Worm (Caenorhabditis elegans): ENCODE results near the gene malt-1.
A peak's percentile ranks its signal among the peaks of the same experiment; 100 is the strongest.

Gene malt-1

ce11 chrII:6937057-6937456 lies 14.0 kb downstream of the malt-1 start:
- no peak for TF ChIP-seq sem-4 (tag; optimal IDR thresholded peaks at IDR 0.05)
- peak; percentile 27 for TF ChIP-seq sma-9 (GFP tag; optimal IDR thresholded peaks at IDR 0.05)
- TF ChIP-seq sma-9 (tag; optimal IDR thresholded peaks at IDR 0.05), result no peak
- no peak for TF ChIP-seq gmeb-1 (tag; optimal IDR thresholded peaks at IDR 0.05)
- TF ChIP-seq blmp-1 (tag; optimal IDR thresholded peaks at IDR 0.05; ENCODE audit: insufficient read depth), result no peak

- no peak for TF ChIP-seq gmeb-1 (tag; optimal IDR thresholded peaks at IDR 0.05)
- no peak for TF ChIP-seq elt-3 (tag; optimal IDR thresholded peaks at IDR 0.05)
- TF ChIP-seq nhr-237 (tag; optimal IDR thresholded peaks at IDR 0.05), result no peak
- TF ChIP-seq unc-55 (GFP tag; optimal IDR thresholded peaks at IDR 0.05), result no peak
- no peak for TF ChIP-seq R02D3.7 (tag; optimal IDR thresholded peaks at IDR 0.05)
Measured at ce11 chrII:6936528-6936927, 14.6 kb downstream of the malt-1 start.

- TF ChIP-seq crh-2 (tag; optimal IDR thresholded peaks at IDR 0.05), result no peak
- no peak for TF ChIP-seq R02D3.7 (tag; optimal IDR thresholded peaks at IDR 0.05)
- TF ChIP-seq lsy-2 (tag; optimal IDR thresholded peaks at IDR 0.05), result no peak
- no peak for TF ChIP-seq zag-1 (tag; optimal IDR thresholded peaks at IDR 0.05)
- TF ChIP-seq mab-5 (tag; optimal IDR thresholded peaks at IDR 0.05), result no peak
- TF ChIP-seq nhr-25 (tag; optimal IDR thresholded peaks at IDR 0.05), result no peak
- TF ChIP-seq peb-1 (tag; optimal IDR thresholded peaks at IDR 0.05), result no peak
- no peak for TF ChIP-seq Y55F3AM.14 (GFP tag; optimal IDR thresholded peaks at IDR 0.05)
- no peak for TF ChIP-seq lin-39 (tag; optimal IDR thresholded peaks at IDR 0.05)
- TF ChIP-seq sma-3 (GFP tag; optimal IDR thresholded peaks at IDR 0.05), result no peak
- no peak for TF ChIP-seq nhr-10 (tag; optimal IDR thresholded peaks at IDR 0.05)
- no peak for TF ChIP-seq nhr-21 (tag; optimal IDR thresholded peaks at IDR 0.05)
- no peak for TF ChIP-seq ztf-11 (tag; optimal IDR thresholded peaks at IDR 0.05)
- TF ChIP-seq ztf-4 (tag; optimal IDR thresholded peaks at IDR 0.05), result no peak
- no peak for TF ChIP-seq egl-27 (tag; optimal IDR thresholded peaks at IDR 0.05)
- no peak for TF ChIP-seq ceh-16 (tag; optimal IDR thresholded peaks at IDR 0.05)
- TF ChIP-seq snpc-4 (tag; optimal IDR thresholded peaks at IDR 0.05), result no peak
- no peak for TF ChIP-seq unc-55 (GFP tag; optimal IDR thresholded peaks at IDR 0.05)
- TF ChIP-seq nhr-11 (tag; optimal IDR thresholded peaks at IDR 0.05), result no peak
Measured at ce11 chrII:6935975-6936374, 15.1 kb downstream of the malt-1 start.

ce11 chrII:6934729-6935128 lies 16.4 kb downstream of the malt-1 start:
- TF ChIP-seq ceh-82 (tag; optimal IDR thresholded peaks at IDR 0.05) (no peak), unc-55 (GFP tag; optimal IDR thresholded peaks at IDR 0.05) (no peak), peb-1 (tag; optimal IDR thresholded peaks at IDR 0.05) (no peak), nhr-21 (tag; optimal IDR thresholded peaks at IDR 0.05) (no peak), mdl-1 (tag; optimal IDR thresholded peaks at IDR 0.05) (no peak), egl-27 (tag; optimal IDR thresholded peaks at IDR 0.05) (no peak), lin-11 (tag; optimal IDR thresholded peaks at IDR 0.05) (no peak), F13H6.1 (tag; optimal IDR thresholded peaks at IDR 0.05) (no peak)

- no peak for TF ChIP-seq ztf-4 (tag; optimal IDR thresholded peaks at IDR 0.05)
- no peak for TF ChIP-seq nhr-129 (tag; optimal IDR thresholded peaks at IDR 0.05)
- no peak for TF ChIP-seq ceh-16 (tag; optimal IDR thresholded peaks at IDR 0.05)
- no peak for TF ChIP-seq crh-2 (tag; optimal IDR thresholded peaks at IDR 0.05)
Measured at ce11 chrII:6932978-6933377, 18.1 kb downstream of the malt-1 start.

ce11 chrII:6930072-6930471 lies 21.0 kb downstream of the malt-1 start:
- TF ChIP-seq unc-55 (GFP tag; optimal IDR thresholded peaks at IDR 0.05) (peak; percentile 58), C34F6.9 (tag; optimal IDR thresholded peaks at IDR 0.05) (peak; percentile 45), ama-1 (optimal IDR thresholded peaks at IDR 0.05) (no peak)

- TF ChIP-seq snpc-4 (tag; optimal IDR thresholded peaks at IDR 0.05) (peak; percentile 2), mab-5 (tag; optimal IDR thresholded peaks at IDR 0.05) (no peak), fos-1 (tag; optimal IDR thresholded peaks at IDR 0.05) (peak; percentile 11), zag-1 (tag; optimal IDR thresholded peaks at IDR 0.05) (no peak), crh-2 (tag; optimal IDR thresholded peaks at IDR 0.05) (peak; percentile 59), F13H6.1 (tag; optimal IDR thresholded peaks at IDR 0.05) (peak; percentile 59), lsy-2 (tag; optimal IDR thresholded peaks at IDR 0.05) (peak in 1 of 2 experiments; percentile 66), aly-2 (tag; optimal IDR thresholded peaks at IDR 0.05) (no peak), unc-55 (GFP tag; optimal IDR thresholded peaks at IDR 0.05) (peak; percentile 45), nhr-77 (tag; optimal IDR thresholded peaks at IDR 0.05) (no peak), C34F6.9 (tag; optimal IDR thresholded peaks at IDR 0.05) (peak; percentile 80), nhr-6 (tag; optimal IDR thresholded peaks at IDR 0.05) (peak; percentile 66), sma-9 (GFP tag; optimal IDR thresholded peaks at IDR 0.05) (peak; percentile 77), sma-9 (tag; optimal IDR thresholded peaks at IDR 0.05) (no peak), nhr-129 (tag; optimal IDR thresholded peaks at IDR 0.05) (peak; percentile 63), nhr-25 (tag; optimal IDR thresholded peaks at IDR 0.05) (peak; percentile 38), skn-1 (tag; optimal IDR thresholded peaks at IDR 0.05) (peak; percentile 28)
Measured at ce11 chrII:6928416-6928815, 22.7 kb downstream of the malt-1 start, which contains the start of gene flcn-1. TSS of gene flcn-1 (plus strand) at chrII:6928763.

Data from whole organism, L2 larva.